Worm (Caenorhabditis elegans) whole organism, L1 larva: Measurements from ENCODE around the gene F53E10.6.

Experiments used
- egl-27 ChIP-seq, 2 experiments: fragments of 150-350 bp in 1 of 2; sonication (generic microtip); optimal IDR thresholded peaks; 3 replicates each; lab custom pipeline; 2017 to 2018; ENCODE audit warnings: missing biosample characterization in 2 of 2, missing genetic modification characterization in 2 of 2, missing genetic modification reagents in 2 of 2
- nhr-28 ChIP-seq: fragments of 150-350 bp; optimal IDR thresholded peaks from 2 replicates; lab custom pipeline; 2014; ENCODE audit warnings: missing biosample characterization, missing genetic modification characterization
- nhr-76 ChIP-seq: sonication (generic microtip); optimal IDR thresholded peaks from 2 replicates; lab custom pipeline; 2017; ENCODE audit warnings: missing biosample characterization, missing genetic modification characterization
- snpc-4 ChIP-seq: fragments of 150-350 bp; optimal IDR thresholded peaks from 2 replicates; lab custom pipeline; 2014; ENCODE audit warnings: missing biosample characterization, missing genetic modification characterization

DNA sequence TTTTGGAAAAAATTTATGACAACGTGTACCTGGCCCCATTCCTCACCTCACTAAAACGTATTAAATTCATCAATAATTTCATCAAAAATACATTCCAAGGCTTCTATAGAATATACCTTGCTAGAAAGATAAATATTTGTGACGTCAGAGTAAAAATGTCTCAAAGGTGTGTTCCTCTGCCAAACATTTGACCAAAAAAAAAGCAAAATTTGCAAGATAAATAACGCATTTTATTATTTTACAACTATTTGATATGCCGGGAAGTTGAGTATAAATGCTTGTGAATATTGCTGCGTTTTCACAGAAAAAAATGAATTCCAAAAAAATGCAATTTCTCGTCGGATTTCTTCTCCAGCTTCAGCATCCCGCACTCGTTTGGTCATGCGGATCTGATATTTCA lies 22.3 kb downstream of the F53E10.6 start, which contains the start of gene C29G2.3:
- TF ChIP-seq nhr-76 (tag; lab: Kevin White, UChicago) (no peak), nhr-28 (tag; lab: Kevin White, UChicago) (no peak), snpc-4 (tag; lab: Kevin White, UChicago) (no peak), egl-27 (tag; optimal IDR thresholded peaks at IDR 0.05; lab: Kevin White, UChicago) (no peak)
